Fruit fly (Drosophila melanogaster) Kc167 (cell line): ENCODE measurements around the gene CG4000.

Source experiments
- Myc ChIP-seq: fragments of >200 bp; optimal IDR thresholded peaks from 2 replicates; lab custom pipeline; 2017; ENCODE audit warnings: missing external identifiers
- h ChIP-seq: fragments of >200 bp; optimal IDR thresholded peaks from 3 replicates; lab custom pipeline; 2018; ENCODE audit warnings: missing external identifiers
- insv ChIP-seq: fragments of >200 bp; optimal IDR thresholded peaks from 3 replicates; lab custom pipeline; 2018; ENCODE audit warnings: missing external identifiers
- psq ChIP-seq: fragments of >200 bp; optimal IDR thresholded peaks from 2 replicates; lab custom pipeline; 2017; ENCODE audit warnings: missing external identifiers

- TF ChIP-seq psq (lab: Kevin White, UChicago) (no peak), h (lab: Kevin White, UChicago) (no peak), Myc (lab: Kevin White, UChicago) (no peak), insv (no peak)
These were observed 1.4 kb downstream of the CG4000 start for dm6 chr3R:20675772-20676171.
